Worm (Caenorhabditis elegans) whole organism, L4 larva: ENCODE data around the gene F39F10.5.

Experiments used
- D1046.2 ChIP-seq: fragments of 200-800 bp; sonication (Bioruptor generic); IDR thresholded peaks from 2 replicates; pipeline ENCODE4 v1.3.6; 2022; ENCODE audit warnings: missing genetic modification characterization, missing compliant biosample characterization
- F10B5.3 ChIP-seq: sonication (generic microtip); optimal IDR thresholded peaks from 2 replicates; lab custom pipeline; 2016; ENCODE audit warnings: mild to moderate bottlenecking, missing genetic modification characterization, missing compliant biosample characterization
- F26F4.8 ChIP-seq: fragments of 200-800 bp; sonication (Bioruptor generic); conservative IDR thresholded peaks from 2 replicates; pipeline ENCODE4 v1.3.6; 2022; ENCODE audit warnings: missing genetic modification characterization, missing compliant biosample characterization
- Y48G9A.11 ChIP-seq: fragments of 200-800 bp; sonication (Bioruptor generic); IDR thresholded peaks from 2 replicates; pipeline ENCODE4 v1.3.6; 2022; ENCODE audit warnings: missing genetic modification reagents, missing genetic modification characterization, missing compliant biosample characterization
- Y5F2A.4 ChIP-seq: fragments of 200-800 bp; sonication (Bioruptor generic); optimal IDR thresholded peaks from 2 replicates; lab custom pipeline; 2018; ENCODE audit warnings: mild to moderate bottlenecking, missing genetic modification characterization, missing compliant biosample characterization
- Y75B8A.6 ChIP-seq: fragments of 200-800 bp; sonication (Bioruptor generic); IDR thresholded peaks from 2 replicates; pipeline ENCODE4 v1.3.6; 2022; ENCODE audit warnings: missing genetic modification reagents, missing genetic modification characterization, missing compliant biosample characterization
- ZK337.2 ChIP-seq: fragments of 200-800 bp; sonication (Bioruptor generic); IDR thresholded peaks from 2 replicates; pipeline ENCODE4 v1.3.6; 2022; ENCODE audit warnings: missing genetic modification reagents, missing genetic modification characterization, missing compliant biosample characterization
- aly-2 ChIP-seq: sonication (generic microtip); optimal IDR thresholded peaks from 2 replicates; lab custom pipeline; 2018; ENCODE audit warnings: missing biosample characterization, missing genetic modification characterization
- attf-4 ChIP-seq: sonication (generic microtip); optimal IDR thresholded peaks from 3 replicates; lab custom pipeline; 2017; ENCODE audit warnings: missing biosample characterization, missing genetic modification characterization
- ceh-20 ChIP-seq: fragments of 200-800 bp; sonication (Bioruptor generic); IDR thresholded peaks from 2 replicates; pipeline ENCODE4 v1.3.6; 2022; ENCODE audit warnings: missing genetic modification reagents, missing genetic modification characterization, missing compliant biosample characterization
- ceh-32 ChIP-seq: sonication (generic microtip); optimal IDR thresholded peaks from 2 replicates; lab custom pipeline; 2016; ENCODE audit warnings: mild to moderate bottlenecking, missing genetic modification characterization, missing compliant biosample characterization; ENCODE audit not compliant: poor library complexity
- ceh-62 ChIP-seq: sonication (generic microtip); optimal IDR thresholded peaks from 2 replicates; lab custom pipeline; 2017; ENCODE audit warnings: missing biosample characterization, missing genetic modification characterization
- cey-2 ChIP-seq: sonication (generic microtip); optimal IDR thresholded peaks from 3 replicates; lab custom pipeline; 2017; ENCODE audit warnings: missing genetic modification characterization, mild to moderate bottlenecking, missing compliant biosample characterization, antibody characterized with exemption, borderline replicate concordance; ENCODE audit not compliant: insufficient read depth
- ctbp-1 ChIP-seq: fragments of 200-800 bp; sonication (Bioruptor generic); IDR thresholded peaks from 2 replicates; pipeline ENCODE4 v1.3.6; 2022; ENCODE audit warnings: missing genetic modification reagents, missing genetic modification characterization, missing compliant biosample characterization
- daf-12 ChIP-seq: fragments of 150-350 bp; optimal IDR thresholded peaks from 2 replicates; lab custom pipeline; 2014; ENCODE audit warnings: missing biosample characterization, missing genetic modification reagents, missing genetic modification characterization
- daf-19 ChIP-seq: fragments of 200-800 bp; sonication (Bioruptor generic); conservative IDR thresholded peaks from 2 replicates; pipeline ENCODE4 v1.3.6; 2022; ENCODE audit warnings: missing genetic modification characterization, missing compliant biosample characterization
- dmd-8 ChIP-seq: fragments of 200-800 bp; sonication (Bioruptor generic); IDR thresholded peaks from 2 replicates; pipeline ENCODE4 v1.3.6; 2022; ENCODE audit warnings: missing genetic modification characterization, missing compliant biosample characterization
- dmd-9 ChIP-seq: fragments of 200-800 bp; sonication (Bioruptor generic); IDR thresholded peaks from 2 replicates; pipeline ENCODE4 v1.3.6; 2022; ENCODE audit warnings: missing genetic modification reagents, missing genetic modification characterization, missing compliant biosample characterization
- dpl-1 ChIP-seq: fragments of 150-350 bp; optimal IDR thresholded peaks from 2 replicates; lab custom pipeline; 2014; ENCODE audit warnings: missing biosample characterization, missing genetic modification reagents, missing genetic modification characterization
- dve-1 ChIP-seq: sonication (generic microtip); optimal IDR thresholded peaks from 2 replicates; lab custom pipeline; 2017; ENCODE audit warnings: antibody characterized with exemption, mild to moderate bottlenecking, missing genetic modification characterization, missing compliant biosample characterization; ENCODE audit not compliant: insufficient read depth
- gei-8 ChIP-seq: fragments of 200-800 bp; sonication (Bioruptor generic); optimal IDR thresholded peaks from 2 replicates; lab custom pipeline; 2018; ENCODE audit warnings: mild to moderate bottlenecking, missing genetic modification characterization, missing compliant biosample characterization
- hlh-11 ChIP-seq: fragments of 200-800 bp; sonication (Bioruptor generic); optimal IDR thresholded peaks from 2 replicates; lab custom pipeline; 2018; ENCODE audit warnings: mild to moderate bottlenecking, missing genetic modification characterization, missing compliant biosample characterization
- hlh-30 ChIP-seq: sonication (generic microtip); optimal IDR thresholded peaks from 2 replicates; lab custom pipeline; 2017; ENCODE audit warnings: antibody characterized with exemption, mild to moderate bottlenecking, missing genetic modification characterization, missing compliant biosample characterization; ENCODE audit not compliant: insufficient read depth
- hmg-1.1 ChIP-seq: fragments of 200-800 bp; sonication (Bioruptor generic); IDR thresholded peaks from 2 replicates; pipeline ENCODE4 v1.3.6; 2022; ENCODE audit warnings: missing genetic modification reagents, missing genetic modification characterization, missing compliant biosample characterization
- lim-7 ChIP-seq: fragments of 200-800 bp; sonication (Bioruptor generic); IDR thresholded peaks from 2 replicates; pipeline ENCODE4 v1.3.6; 2022; ENCODE audit warnings: missing genetic modification characterization, missing compliant biosample characterization
- lin-1 ChIP-seq: fragments of 200-800 bp; sonication (Bioruptor generic); IDR thresholded peaks from 2 replicates; pipeline ENCODE4 v1.3.6; 2022; ENCODE audit warnings: missing genetic modification reagents, missing genetic modification characterization, missing compliant biosample characterization
- lin-15B ChIP-seq: fragments of 150-350 bp; sonication (generic microtip); optimal IDR thresholded peaks from 3 replicates; lab custom pipeline; 2014; ENCODE audit warnings: missing biosample characterization, missing genetic modification characterization
- lin-38 ChIP-seq: fragments of 200-800 bp; sonication (Bioruptor generic); IDR thresholded peaks from 2 replicates; pipeline ENCODE4 v1.3.6; 2022; ENCODE audit warnings: missing genetic modification reagents, missing genetic modification characterization, missing compliant biosample characterization
- lin-39 ChIP-seq: fragments of 150-350 bp; optimal IDR thresholded peaks from 2 replicates; lab custom pipeline; 2014; ENCODE audit warnings: missing biosample characterization, missing genetic modification reagents, missing genetic modification characterization
- madf-5 ChIP-seq, 2 experiments: fragments of 200-800 bp; sonication (Bioruptor generic); IDR thresholded peaks; 2 replicates each; pipeline ENCODE4 v1.3.6; 2022; ENCODE audit warnings: missing compliant biosample characterization in 2 of 2, missing genetic modification characterization in 2 of 2
- madf-9 ChIP-seq: fragments of 200-800 bp; sonication (Bioruptor generic); conservative IDR thresholded peaks from 2 replicates; pipeline ENCODE4 v1.3.6; 2022; ENCODE audit warnings: missing genetic modification reagents, missing genetic modification characterization, missing compliant biosample characterization
- mdl-1 ChIP-seq, 2 experiments: fragments of 150-350 bp in 1 of 2; sonication (generic microtip) in 1 of 2; optimal IDR thresholded peaks; 2 replicates each; lab custom pipeline; 2014 to 2017; ENCODE audit warnings: missing biosample characterization in 2 of 2, missing genetic modification characterization in 2 of 2
- mdt-29 ChIP-seq: fragments of 200-800 bp; sonication (Bioruptor generic); IDR thresholded peaks from 2 replicates; pipeline ENCODE4 v1.3.6; 2022; ENCODE audit warnings: missing genetic modification reagents, missing genetic modification characterization, missing compliant biosample characterization
- mep-1 ChIP-seq: fragments of 150-350 bp; sonication (generic microtip); optimal IDR thresholded peaks from 3 replicates; lab custom pipeline; 2014; ENCODE audit warnings: missing biosample characterization, missing genetic modification characterization
- mxl-2 ChIP-seq: fragments of 200-800 bp; sonication (Bioruptor generic); conservative IDR thresholded peaks from 2 replicates; pipeline ENCODE4 v1.3.6; 2022; ENCODE audit warnings: missing genetic modification reagents, missing genetic modification characterization, missing compliant biosample characterization
- nhr-111 ChIP-seq: fragments of 200-800 bp; sonication (Bioruptor generic); optimal IDR thresholded peaks from 2 replicates; lab custom pipeline; 2018; ENCODE audit warnings: mild to moderate bottlenecking, missing genetic modification characterization, missing compliant biosample characterization
- nhr-25 ChIP-seq: sonication (generic microtip); optimal IDR thresholded peaks from 2 replicates; lab custom pipeline; 2017; ENCODE audit warnings: missing genetic modification characterization, mild to moderate bottlenecking, missing compliant biosample characterization, antibody characterized with exemption, moderate library complexity, borderline replicate concordance; ENCODE audit not compliant: insufficient read depth
- nhr-28 ChIP-seq: fragments of 150-350 bp; optimal IDR thresholded peaks from 2 replicates; lab custom pipeline; 2014; ENCODE audit warnings: missing biosample characterization, missing genetic modification characterization
- nhr-48 ChIP-seq: sonication (generic microtip); optimal IDR thresholded peaks from 2 replicates; lab custom pipeline; 2016; ENCODE audit warnings: mild to moderate bottlenecking, missing genetic modification characterization, missing compliant biosample characterization
- nhr-77 ChIP-seq: fragments of 150-350 bp; optimal IDR thresholded peaks from 2 replicates; lab custom pipeline; 2014; ENCODE audit warnings: missing biosample characterization, missing genetic modification characterization
- pha-4 ChIP-seq, 2 experiments: fragments of 150-350 bp in 1 of 2; fragments of 200-800 bp in 1 of 2; sonication (Bioruptor generic) in 1 of 2; IDR thresholded peaks in 1 of 2; optimal IDR thresholded peaks in 1 of 2; 2 replicates each; pipeline versions ENCODE4 v1.3.6 to Lab custom; 2014 to 2022; ENCODE audit warnings: missing genetic modification characterization in 2 of 2, missing genetic modification reagents in 2 of 2, missing biosample characterization in 1 of 2, missing compliant biosample characterization in 1 of 2
- rbr-2 ChIP-seq: sonication (generic microtip); optimal IDR thresholded peaks from 2 replicates; lab custom pipeline; 2016; ENCODE audit warnings: missing genotype, missing genetic modification characterization, missing compliant biosample characterization
- sdz-12 ChIP-seq: fragments of 200-800 bp; sonication (Bioruptor generic); optimal IDR thresholded peaks from 2 replicates; lab custom pipeline; 2018; ENCODE audit warnings: mild to moderate bottlenecking, missing genetic modification characterization, missing compliant biosample characterization
- spr-1 ChIP-seq: sonication (generic microtip); optimal IDR thresholded peaks from 2 replicates; lab custom pipeline; 2016; ENCODE audit warnings: mild to moderate bottlenecking, missing genetic modification characterization, missing compliant biosample characterization
- tag-97 ChIP-seq: fragments of 200-800 bp; sonication (Bioruptor generic); IDR thresholded peaks from 2 replicates; pipeline ENCODE4 v1.3.6; 2022; ENCODE audit warnings: missing genetic modification characterization, missing compliant biosample characterization
- zip-11 ChIP-seq: fragments of 200-800 bp; sonication (Bioruptor generic); IDR thresholded peaks from 2 replicates; pipeline ENCODE4 v1.3.6; 2022; ENCODE audit warnings: missing genetic modification characterization, missing compliant biosample characterization
- ztf-11 ChIP-seq: fragments of 150-350 bp; optimal IDR thresholded peaks from 2 replicates; lab custom pipeline; 2014; ENCODE audit warnings: missing biosample characterization, missing genetic modification characterization
- ztf-7 ChIP-seq: fragments of 150-350 bp; optimal IDR thresholded peaks from 2 replicates; lab custom pipeline; 2014; ENCODE audit warnings: missing biosample characterization, missing genetic modification characterization

Gene F39F10.5

ce11 chrX:16931255-16932023 is 17.9 kb upstream of the F39F10.5 start (continued):
- TF ChIP-seq lin-38 (GFP tag; lab: Robert Waterston, UW) = peak; percentile 52
- TF ChIP-seq mdt-29 (GFP tag; lab: Robert Waterston, UW) = peak; percentile 74
- peak; percentile 80 for TF ChIP-seq dve-1
- peak; percentile 22 for TF ChIP-seq madf-9 (GFP tag; lab: Robert Waterston, UW)
- no peak for TF ChIP-seq spr-1 (tag; lab: Kevin White, UChicago)
- TF ChIP-seq ztf-11 (tag; lab: Kevin White, UChicago) = no peak
- no peak for TF ChIP-seq sdz-12 (GFP tag; lab: Kevin White, UChicago)
- no peak for TF ChIP-seq attf-4 (tag; lab: Kevin White, UChicago)
- TF ChIP-seq tag-97 (GFP tag; lab: Robert Waterston, UW) = 0 out of 2 replicates have a peak, but pooled peaks have one; percentile 72
- no peak for TF ChIP-seq ceh-32 (tag; lab: Kevin White, UChicago)
- TF ChIP-seq gei-8 (GFP tag; lab: Kevin White, UChicago) = no peak
- TF ChIP-seq zip-11 (GFP tag; lab: Robert Waterston, UW) = no peak
- TF ChIP-seq hlh-30 (tag; lab: Kevin White, UChicago) = no peak
- TF ChIP-seq Y48G9A.11 (GFP tag; lab: Robert Waterston, UW) = peak; percentile 48
- no peak for TF ChIP-seq lin-39
- peak; percentile 70 for TF ChIP-seq ceh-20 (GFP tag; lab: Robert Waterston, UW)
- TF ChIP-seq cey-2 = no peak
- TF ChIP-seq dmd-8 (GFP tag; lab: Robert Waterston, UW) = no peak; the same call in 1 of the 2 replicates
- TF ChIP-seq ceh-62 (tag; lab: Kevin White, UChicago) = no peak
- peak; percentile 68 for TF ChIP-seq mep-1
- TF ChIP-seq nhr-25 (tag; lab: Kevin White, UChicago) = peak; percentile 54
- TF ChIP-seq nhr-48 (tag; lab: Kevin White, UChicago) = peak; percentile 1
- TF ChIP-seq ztf-7 (tag; lab: Kevin White, UChicago) = no peak
- peak; percentile 56 for TF ChIP-seq Y5F2A.4
- TF ChIP-seq pha-4 (GFP tag; IDR thresholded peaks at IDR 0.05; lab: Robert Waterston, UW) = peak; percentile 81
- TF ChIP-seq pha-4 (tag; optimal IDR thresholded peaks at IDR 0.05; lab: Kevin White, UChicago) = no peak
- no peak for TF ChIP-seq F10B5.3 (tag; lab: Kevin White, UChicago)
- peak; percentile 1 for TF ChIP-seq hlh-11 (tag; lab: Kevin White, UChicago)
- TF ChIP-seq daf-19 (GFP tag; lab: Robert Waterston, UW) = no peak
- TF ChIP-seq rbr-2 (tag; lab: Kevin White, UChicago) = no peak
- peak; percentile 75 for TF ChIP-seq ctbp-1
- peak; percentile 2; the same call in 1 of the 2 replicates for TF ChIP-seq ZK337.2 (GFP tag; lab: Robert Waterston, UW)
- peak; percentile 60 for TF ChIP-seq F26F4.8 (GFP tag; lab: Robert Waterston, UW)
- peak; percentile 93 to 96 for TF ChIP-seq madf-5 (GFP tag; IDR thresholded peaks at IDR 0.05; lab: Robert Waterston, UW)
- peak; percentile 50; the same call in 1 of the 2 replicates for TF ChIP-seq lim-7 (GFP tag; lab: Robert Waterston, UW)
- 0 out of 2 replicates have a peak, but pooled peaks have one; percentile 79 for TF ChIP-seq Y75B8A.6 (GFP tag; lab: Robert Waterston, UW)
- no peak for TF ChIP-seq aly-2 (tag; lab: Kevin White, UChicago)
- peak; percentile 63 for TF ChIP-seq nhr-77 (tag; lab: Kevin White, UChicago)
- TF ChIP-seq mdl-1 (tag; optimal IDR thresholded peaks at IDR 0.05; lab: Kevin White, UChicago) = peak in 1 of 2 experiments; percentile 2
- peak; percentile 55 for TF ChIP-seq hmg-1.1 (GFP tag; lab: Robert Waterston, UW)
- TF ChIP-seq nhr-111 (GFP tag; lab: Kevin White, UChicago) = no peak
- no peak for TF ChIP-seq nhr-28
- TF ChIP-seq D1046.2 (GFP tag; lab: Robert Waterston, UW) = peak; percentile 78; the same call in 1 of the 2 replicates
- no peak for TF ChIP-seq daf-12 (tag; lab: Kevin White, UChicago)
- peak; percentile 32 for TF ChIP-seq dpl-1 (GFP tag; lab: Kevin White, UChicago)
- peak; percentile 64 for TF ChIP-seq lin-1 (GFP tag; lab: Robert Waterston, UW)
- peak; percentile 68 for TF ChIP-seq mxl-2 (GFP tag; lab: Robert Waterston, UW)
- TF ChIP-seq lin-15B = no peak
- TF ChIP-seq dmd-9 (GFP tag; lab: Robert Waterston, UW) = 0 out of 2 replicates have a peak, but pooled peaks have one; percentile 37
